Worm (Caenorhabditis elegans) whole organism, L1 larva: ENCODE results near the gene Y45F3A.1.

Experiments
- C04F5.9 ChIP-seq: sonication (generic microtip); optimal IDR thresholded peaks from 2 replicates; lab custom pipeline; 2016; ENCODE audit warnings: missing genetic modification characterization, missing compliant biosample characterization
- C16A3.4 ChIP-seq: fragments of 150-350 bp; optimal IDR thresholded peaks from 2 replicates; lab custom pipeline; 2014; ENCODE audit warnings: missing biosample characterization, missing genetic modification characterization
- alr-1 ChIP-seq: fragments of 200-800 bp; sonication (Bioruptor generic); optimal IDR thresholded peaks from 2 replicates; lab custom pipeline; 2018; ENCODE audit warnings: borderline replicate concordance, mild to moderate bottlenecking, missing genetic modification characterization, missing compliant biosample characterization
- aly-2 ChIP-seq: fragments of 150-350 bp; optimal IDR thresholded peaks from 2 replicates; lab custom pipeline; 2014; ENCODE audit warnings: missing biosample characterization, missing genetic modification characterization
- blmp-1 ChIP-seq: fragments of 150-350 bp; optimal IDR thresholded peaks from 2 replicates; lab custom pipeline; 2014; ENCODE audit warnings: missing biosample characterization, missing genetic modification characterization
- ceh-90 ChIP-seq: sonication (generic microtip); optimal IDR thresholded peaks from 2 replicates; lab custom pipeline; 2016; ENCODE audit warnings: missing genetic modification characterization, missing compliant biosample characterization
- dpl-1 ChIP-seq, 3 experiments: fragments of 150-350 bp in 2 of 3; sonication (generic microtip) in 1 of 3; optimal IDR thresholded peaks; 2 replicates each; lab custom pipeline; 2014 to 2017; ENCODE audit warnings: missing biosample characterization in 3 of 3, missing genetic modification characterization in 3 of 3, missing genetic modification reagents in 3 of 3
- dsc-1 ChIP-seq: sonication (generic microtip); optimal IDR thresholded peaks from 2 replicates; lab custom pipeline; 2016; ENCODE audit warnings: mild to moderate bottlenecking, missing genetic modification characterization, missing compliant biosample characterization
- efl-1 ChIP-seq, 4 experiments: fragments of 150-350 bp; optimal IDR thresholded peaks in 3 of 4; peaks in 1 of 4; 1 replicate in 1 of 4; 2 replicates in 3 of 4; lab custom pipeline; 2014; ENCODE audit warnings: missing biosample characterization in 2 of 4, missing genetic modification characterization in 2 of 4, missing genetic modification reagents in 2 of 4
- elt-2 ChIP-seq: sonication (generic microtip); optimal IDR thresholded peaks from 2 replicates; lab custom pipeline; 2016; ENCODE audit warnings: missing genetic modification characterization, mild to moderate bottlenecking, inconsistent platforms, missing compliant biosample characterization, missing genetic modification reagents
- ets-5 ChIP-seq: fragments of 200-800 bp; sonication (Bioruptor generic); IDR thresholded peaks from 2 replicates; pipeline ENCODE4 v1.3.6; 2022; ENCODE audit warnings: missing genetic modification characterization, missing compliant biosample characterization
- fkh-4 ChIP-seq: sonication (generic microtip); optimal IDR thresholded peaks from 2 replicates; lab custom pipeline; 2016; ENCODE audit warnings: missing compliant biosample characterization, missing genetic modification characterization, borderline replicate concordance
- fos-1 ChIP-seq: fragments of 150-350 bp; optimal IDR thresholded peaks from 2 replicates; lab custom pipeline; 2014; ENCODE audit warnings: missing biosample characterization, missing genetic modification characterization
- hlh-4 ChIP-seq: sonication (generic microtip); optimal IDR thresholded peaks from 2 replicates; lab custom pipeline; 2016; ENCODE audit warnings: mild to moderate bottlenecking, missing genetic modification characterization, missing compliant biosample characterization
- hpl-2 ChIP-seq: fragments of 150-350 bp; optimal IDR thresholded peaks from 2 replicates; lab custom pipeline; 2014; ENCODE audit warnings: missing biosample characterization, missing genetic modification reagents, missing genetic modification characterization
- irx-1 ChIP-seq: sonication (generic microtip); optimal IDR thresholded peaks from 2 replicates; lab custom pipeline; 2016; ENCODE audit warnings: missing genetic modification characterization, missing compliant biosample characterization
- isw-1 ChIP-seq: fragments of 200-800 bp; sonication (Bioruptor generic); IDR thresholded peaks from 2 replicates; pipeline ENCODE4 v1.3.6; 2022; ENCODE audit warnings: missing genetic modification characterization, missing compliant biosample characterization
- lin-15B ChIP-seq: fragments of 150-350 bp; sonication (generic microtip); optimal IDR thresholded peaks from 3 replicates; lab custom pipeline; 2014; ENCODE audit warnings: missing biosample characterization, missing genetic modification characterization
- lin-35 ChIP-seq, 2 experiments: fragments of 150-350 bp; optimal IDR thresholded peaks; 2 replicates each; lab custom pipeline; 2014; ENCODE audit warnings: missing biosample characterization in 2 of 2, missing genetic modification characterization in 2 of 2, missing genetic modification reagents in 2 of 2
- lin-39 ChIP-seq: fragments of 150-350 bp; optimal IDR thresholded peaks from 2 replicates; lab custom pipeline; 2014; ENCODE audit warnings: missing biosample characterization, missing genetic modification reagents, missing genetic modification characterization
- lsy-2 ChIP-seq, 2 experiments: fragments of 150-350 bp; optimal IDR thresholded peaks; 2 replicates each; lab custom pipeline; 2014; ENCODE audit warnings: missing biosample characterization in 2 of 2, missing genetic modification characterization in 2 of 2
- mab-9 ChIP-seq: fragments of 200-800 bp; sonication (Bioruptor generic); IDR thresholded peaks from 2 replicates; pipeline ENCODE4 v1.3.6; 2022; ENCODE audit warnings: missing genetic modification reagents, missing genetic modification characterization, missing compliant biosample characterization
- mdl-1 ChIP-seq, 2 experiments: fragments of 150-350 bp; optimal IDR thresholded peaks; 2 replicates each; lab custom pipeline; 2014 to 2017; ENCODE audit warnings: missing biosample characterization in 2 of 2, missing genetic modification characterization in 2 of 2, inconsistent platforms in 1 of 2
- mef-2 ChIP-seq: fragments of 150-350 bp; optimal IDR thresholded peaks from 2 replicates; lab custom pipeline; 2014; ENCODE audit warnings: missing biosample characterization, missing genetic modification characterization
- nhr-11 ChIP-seq: fragments of 150-350 bp; optimal IDR thresholded peaks from 2 replicates; lab custom pipeline; 2014; ENCODE audit warnings: missing biosample characterization, missing genetic modification characterization
- nhr-12 ChIP-seq: sonication (generic microtip); optimal IDR thresholded peaks from 2 replicates; lab custom pipeline; 2017; ENCODE audit warnings: missing biosample characterization, missing genetic modification characterization
- nhr-19 ChIP-seq: fragments of 200-800 bp; sonication (Bioruptor generic); conservative IDR thresholded peaks from 2 replicates; pipeline ENCODE4 v1.3.6; 2022; ENCODE audit warnings: missing genetic modification characterization, missing compliant biosample characterization
- nhr-237 ChIP-seq: fragments of 150-350 bp; optimal IDR thresholded peaks from 2 replicates; lab custom pipeline; 2014; ENCODE audit warnings: missing biosample characterization, missing genetic modification characterization
- nhr-28 ChIP-seq: fragments of 150-350 bp; optimal IDR thresholded peaks from 2 replicates; lab custom pipeline; 2014; ENCODE audit warnings: missing biosample characterization, missing genetic modification characterization
- nhr-47 ChIP-seq: sonication (generic microtip); optimal IDR thresholded peaks from 2 replicates; lab custom pipeline; 2016; ENCODE audit warnings: mild to moderate bottlenecking, missing genetic modification characterization, moderate library complexity, missing compliant biosample characterization
- nhr-85 ChIP-seq: sonication (generic microtip); peaks from one replicate; lab custom pipeline; 2016; ENCODE audit warnings: missing genetic modification characterization, inconsistent platforms, missing compliant biosample characterization
- nhr-90 ChIP-seq: sonication (generic microtip); optimal IDR thresholded peaks from 2 replicates; lab custom pipeline; 2016; ENCODE audit warnings: mild to moderate bottlenecking, missing genetic modification characterization, missing compliant biosample characterization; ENCODE audit not compliant: poor library complexity
- pqm-1 ChIP-seq: sonication (generic microtip); optimal IDR thresholded peaks from 3 replicates; lab custom pipeline; 2017; ENCODE audit warnings: missing biosample characterization, missing genetic modification characterization
- rnt-1 ChIP-seq: sonication (generic microtip); optimal IDR thresholded peaks from 2 replicates; lab custom pipeline; 2016; ENCODE audit warnings: mild to moderate bottlenecking, missing genetic modification characterization, moderate library complexity, missing compliant biosample characterization
- skn-1 ChIP-seq: fragments of 150-350 bp; optimal IDR thresholded peaks from 2 replicates; lab custom pipeline; 2014; ENCODE audit warnings: missing biosample characterization, missing genetic modification characterization
- snpc-4 ChIP-seq: fragments of 150-350 bp; optimal IDR thresholded peaks from 2 replicates; lab custom pipeline; 2014; ENCODE audit warnings: missing biosample characterization, missing genetic modification characterization
- snu-23 ChIP-seq: sonication (generic microtip); optimal IDR thresholded peaks from 2 replicates; lab custom pipeline; 2016; ENCODE audit warnings: missing genetic modification characterization, missing compliant biosample characterization
- sptf-1 ChIP-seq: fragments of 150-350 bp; optimal IDR thresholded peaks from 2 replicates; lab custom pipeline; 2014; ENCODE audit warnings: missing biosample characterization, missing genetic modification characterization
- sup-37 ChIP-seq: fragments of 200-800 bp; sonication (Bioruptor generic); optimal IDR thresholded peaks from 2 replicates; lab custom pipeline; 2018; ENCODE audit warnings: mild to moderate bottlenecking, missing genetic modification characterization, missing compliant biosample characterization
- swsn-7 ChIP-seq: sonication (generic microtip); optimal IDR thresholded peaks from 2 replicates; lab custom pipeline; 2016; ENCODE audit warnings: missing genetic modification characterization, missing compliant biosample characterization
- tbx-2 ChIP-seq: sonication (generic microtip); optimal IDR thresholded peaks from 2 replicates; lab custom pipeline; 2016; ENCODE audit warnings: missing genetic modification characterization, missing compliant biosample characterization
- tlp-1 ChIP-seq: fragments of 150-350 bp; optimal IDR thresholded peaks from 2 replicates; lab custom pipeline; 2014; ENCODE audit warnings: missing biosample characterization, missing genetic modification characterization
- unc-130 ChIP-seq: fragments of 150-350 bp; optimal IDR thresholded peaks from 2 replicates; lab custom pipeline; 2017; ENCODE audit warnings: missing biosample characterization, missing genetic modification characterization, inconsistent platforms
- unc-30 ChIP-seq: sonication (generic microtip); optimal IDR thresholded peaks from 2 replicates; lab custom pipeline; 2017; ENCODE audit warnings: missing biosample characterization, missing genetic modification characterization
- unc-86 ChIP-seq: sonication (generic microtip); optimal IDR thresholded peaks from 2 replicates; lab custom pipeline; 2016; ENCODE audit warnings: missing genetic modification characterization, missing compliant biosample characterization
- unc-98 ChIP-seq: fragments of 200-800 bp; sonication (Bioruptor generic); IDR thresholded peaks from 2 replicates; pipeline ENCODE4 v1.3.6; 2022; ENCODE audit warnings: missing genetic modification characterization, missing compliant biosample characterization
- zag-1 ChIP-seq: fragments of 150-350 bp; optimal IDR thresholded peaks from 2 replicates; lab custom pipeline; 2014; ENCODE audit warnings: missing biosample characterization, missing genetic modification characterization
- zip-4 ChIP-seq: fragments of 200-800 bp; sonication (Bioruptor generic); optimal IDR thresholded peaks from 2 replicates; lab custom pipeline; 2018; ENCODE audit warnings: mild to moderate bottlenecking, missing genetic modification characterization, moderate library complexity, missing compliant biosample characterization
- ztf-11 ChIP-seq, 2 experiments: sonication (generic microtip); optimal IDR thresholded peaks; 2 replicates each; lab custom pipeline; 2016 to 2017; ENCODE audit warnings: missing genetic modification characterization in 2 of 2, missing biosample characterization in 1 of 2, missing compliant biosample characterization in 1 of 2

Gene Y45F3A.1

DNA sequence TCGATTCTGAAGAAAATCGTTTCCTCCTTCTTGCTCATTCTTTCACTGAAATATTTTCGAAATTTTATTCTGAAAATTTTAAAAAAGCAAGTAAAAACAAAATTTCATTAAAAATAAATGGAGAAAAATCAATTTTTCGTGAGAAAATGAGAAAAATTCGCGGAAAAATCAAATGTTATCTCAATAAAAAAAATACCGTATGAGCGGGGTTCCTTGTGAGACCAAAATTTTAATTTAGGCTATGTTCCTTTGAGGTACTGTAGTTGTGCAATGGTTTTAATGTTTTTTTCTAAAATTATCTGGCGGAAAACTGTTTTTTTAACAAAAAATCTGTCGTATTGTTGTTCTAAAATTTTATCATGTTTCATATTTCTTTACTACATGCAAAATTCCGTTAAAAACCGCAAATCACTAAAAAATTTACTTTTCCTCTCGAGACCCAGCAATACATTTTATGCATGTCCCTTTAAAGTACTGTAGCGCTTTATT is 38.5 kb upstream of the Y45F3A.1 start, which contains the start of gene epg-6:
Gene epg-6 (minus strand): TSS at position 51 of the 489 bp plus-strand sequence.
- TF ChIP-seq nhr-12 (tag; lab: Kevin White, UChicago) (no peak), mab-9 (GFP tag; lab: Robert Waterston, UW) (no peak), snpc-4 (tag; lab: Kevin White, UChicago) (no peak), unc-30 (tag; lab: Kevin White, UChicago) (no peak), hpl-2 (GFP tag; lab: Kevin White, UChicago) (no peak), tlp-1 (tag; lab: Kevin White, UChicago) (no peak), skn-1 (tag; lab: Kevin White, UChicago) (no peak), tbx-2 (tag; lab: Kevin White, UChicago) (no peak), mef-2 (tag; lab: Kevin White, UChicago) (no peak), lin-15B (tag; lab: Kevin White, UChicago) (no peak), unc-98 (GFP tag; lab: Robert Waterston, UW) (no peak), ztf-11 (tag; optimal IDR thresholded peaks at IDR 0.05; lab: Kevin White, UChicago) (no peak), sup-37 (GFP tag; lab: Kevin White, UChicago) (no peak), fkh-4 (no peak), snu-23 (no peak)
- TF ChIP-seq, all 84 proteins: peak for 0

DNA sequence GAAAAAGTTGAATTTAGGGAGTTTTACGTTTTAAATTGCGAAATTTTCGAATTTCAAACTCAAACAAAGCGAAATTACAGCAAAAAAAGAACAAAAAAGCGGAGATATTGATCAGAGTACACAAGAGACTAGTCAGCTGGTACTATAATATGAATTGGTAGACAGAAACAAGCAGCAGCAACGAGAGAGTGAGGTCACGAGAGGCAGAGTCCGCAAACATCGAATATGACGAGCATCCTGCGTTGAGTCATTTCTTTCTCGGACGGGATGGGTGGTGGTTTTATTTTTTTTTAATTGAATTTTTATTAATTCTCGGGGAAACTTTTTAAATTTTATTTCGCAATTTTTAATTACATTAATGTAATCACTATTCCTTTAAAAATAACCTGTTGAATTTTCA is 38.0 kb upstream of the Y45F3A.1 start:
- TF ChIP-seq mdl-1 (tag; optimal IDR thresholded peaks at IDR 0.05; lab: Kevin White, UChicago) (peak in 1 of 2 experiments; percentile 85), ceh-90 (tag; lab: Kevin White, UChicago) (no peak), nhr-19 (GFP tag; lab: Robert Waterston, UW) (peak; percentile 74), C16A3.4 (tag; lab: Kevin White, UChicago) (peak; percentile 75), lin-39 (peak; percentile 52), elt-2 (tag; lab: Kevin White, UChicago) (peak; percentile 31), aly-2 (tag; lab: Kevin White, UChicago) (peak; percentile 13), ztf-11 (tag; optimal IDR thresholded peaks at IDR 0.05; lab: Kevin White, UChicago) (peak in 1 of 2 experiments; percentile 26), unc-130 (tag; lab: Kevin White, UChicago) (peak; percentile 62), nhr-11 (no peak), nhr-237 (no peak), blmp-1 (peak; percentile 59), dpl-1 (GFP tag; optimal IDR thresholded peaks at IDR 0.05; lab: Kevin White, UChicago) (peak; percentile 52 to 79 (median 74)), lin-35 (GFP tag; optimal IDR thresholded peaks at IDR 0.05; lab: Kevin White, UChicago) (peak; percentile 79 to 84), lin-15B (tag; lab: Kevin White, UChicago) (peak; percentile 18), nhr-47 (tag; lab: Kevin White, UChicago) (peak; percentile 77), nhr-28 (tag; lab: Kevin White, UChicago) (no peak), pqm-1 (tag; lab: Kevin White, UChicago) (no peak), efl-1 (optimal IDR thresholded peaks at IDR 0.05; lab: Kevin White, UChicago) (peak; percentile 71 to 73), efl-1 (GFP tag; optimal IDR thresholded peaks at IDR 0.05 in 1 of 2; lab: Kevin White, UChicago) (peak; percentile 74 to 97), swsn-7 (tag; lab: Kevin White, UChicago) (peak; percentile 74), nhr-85 (peak; percentile 83), fkh-4 (no peak), zip-4 (no peak), isw-1 (GFP tag; lab: Robert Waterston, UW) (0 out of 2 replicates have a peak, but pooled peaks have one; percentile 36), dsc-1 (tag; lab: Kevin White, UChicago) (peak; percentile 41), lsy-2 (tag; optimal IDR thresholded peaks at IDR 0.05; lab: Kevin White, UChicago) (peak; percentile 78 to 85), unc-98 (GFP tag; lab: Robert Waterston, UW) (no peak), mab-9 (GFP tag; lab: Robert Waterston, UW) (0 out of 2 replicates have a peak, but pooled peaks have one; percentile 31), sptf-1 (no peak), hlh-4 (tag; lab: Kevin White, UChicago) (no peak), skn-1 (tag; lab: Kevin White, UChicago) (peak; percentile 68), rnt-1 (tag; lab: Kevin White, UChicago) (no peak), ets-5 (GFP tag; lab: Robert Waterston, UW) (no peak), fos-1 (tag; lab: Kevin White, UChicago) (peak; percentile 49), mef-2 (tag; lab: Kevin White, UChicago) (no peak), nhr-90 (tag; lab: Kevin White, UChicago) (peak; percentile 62), C04F5.9 (tag; lab: Kevin White, UChicago) (peak; percentile 11), irx-1 (peak; percentile 46), unc-86 (peak; percentile 57), alr-1 (tag; lab: Kevin White, UChicago) (no peak), tlp-1 (tag; lab: Kevin White, UChicago) (no peak), zag-1 (tag; lab: Kevin White, UChicago) (peak; percentile 24)
